Fruit fly (Drosophila melanogaster) whole organism, embryonic: ENCODE data around the gene Kaz-m1.
A peak's percentile ranks its signal among the peaks of the same experiment; 100 is the strongest.

Experiments
- CG10147 ChIP-seq: fragments of 200-800 bp; sonication (Bioruptor generic); optimal IDR thresholded peaks from 2 replicates; lab custom pipeline; 2019; ENCODE audit warnings: missing biosample characterization, mild to moderate bottlenecking, missing genetic modification characterization, moderate library complexity
- CG10209 ChIP-seq: fragments of 200-800 bp; sonication (Bioruptor generic); optimal IDR thresholded peaks from 3 replicates; lab custom pipeline; 2017; ENCODE audit warnings: missing biosample characterization, mild to moderate bottlenecking, missing genetic modification characterization, missing genetic modification reagents
- CG10366 ChIP-seq: fragments of 200-800 bp; sonication (Bioruptor generic); IDR thresholded peaks from 2 replicates; pipeline ENCODE4 v1.3.6; 2022; ENCODE audit warnings: missing biosample characterization, missing genetic modification characterization
- CG11247 ChIP-seq: fragments of 200-800 bp; sonication (Bioruptor generic); IDR thresholded peaks from 2 replicates; pipeline ENCODE4 v1.3.6; 2022; ENCODE audit warnings: missing biosample characterization, missing genetic modification characterization
- CG12219 ChIP-seq: fragments of 200-800 bp; sonication (Bioruptor generic); optimal IDR thresholded peaks from 3 replicates; lab custom pipeline; 2018; ENCODE audit warnings: missing biosample characterization, mild to moderate bottlenecking, missing genetic modification characterization
- CG12942 ChIP-seq: fragments of 200-800 bp; sonication (Bioruptor generic); optimal IDR thresholded peaks from 3 replicates; lab custom pipeline; 2016; ENCODE audit warnings: missing biosample characterization, missing genetic modification characterization
- CG14014 ChIP-seq: fragments of 200-800 bp; sonication (Bioruptor generic); IDR thresholded peaks from 2 replicates; pipeline ENCODE4 v1.3.6; 2022; ENCODE audit warnings: missing biosample characterization, missing genetic modification characterization
- CG15269 ChIP-seq: fragments of 200-800 bp; sonication (Bioruptor generic); optimal IDR thresholded peaks from 2 replicates; lab custom pipeline; 2018; ENCODE audit warnings: missing biosample characterization, mild to moderate bottlenecking, missing genetic modification characterization, moderate library complexity
- CG15514 ChIP-seq: fragments of 200-800 bp; sonication (Bioruptor generic); optimal IDR thresholded peaks from 3 replicates; lab custom pipeline; 2017; ENCODE audit warnings: missing biosample characterization, missing genetic modification characterization, mild to moderate bottlenecking, moderate library complexity, missing genetic modification reagents
- CG17385 ChIP-seq: fragments of 200-800 bp; sonication (Bioruptor generic); optimal IDR thresholded peaks from 3 replicates; lab custom pipeline; 2018; ENCODE audit warnings: missing biosample characterization, mild to moderate bottlenecking, missing genetic modification characterization
- CG1792 ChIP-seq: fragments of 200-800 bp; sonication (Bioruptor generic); optimal IDR thresholded peaks from 2 replicates; lab custom pipeline; 2016; ENCODE audit warnings: missing biosample characterization, missing genetic modification characterization
- CG31224 ChIP-seq: fragments of 200-800 bp; sonication (Bioruptor generic); IDR thresholded peaks from 2 replicates; pipeline ENCODE4 v1.3.6; 2022; ENCODE audit warnings: missing biosample characterization, missing genetic modification characterization
- CG3281 ChIP-seq: fragments of 200-800 bp; sonication (Bioruptor generic); optimal IDR thresholded peaks from 3 replicates; lab custom pipeline; 2017; ENCODE audit warnings: missing biosample characterization, mild to moderate bottlenecking, missing genetic modification characterization
- CG3847 ChIP-seq: fragments of 200-800 bp; sonication (Bioruptor generic); IDR thresholded peaks from 2 replicates; pipeline ENCODE4 v1.3.6; 2022; ENCODE audit warnings: missing biosample characterization, missing genetic modification characterization
- CG6175 ChIP-seq: fragments of 200-800 bp; sonication (Bioruptor generic); IDR thresholded peaks from 3 replicates; pipeline ENCODE4 v1.3.6; 2022; ENCODE audit warnings: missing biosample characterization, missing genetic modification characterization
- CG6272 ChIP-seq: fragments of 200-800 bp; sonication (Bioruptor generic); IDR thresholded peaks from 2 replicates; pipeline ENCODE4 v1.3.6; 2022; ENCODE audit warnings: missing biosample characterization, missing genetic modification characterization
- CG6813 ChIP-seq: fragments of 200-800 bp; sonication (Bioruptor generic); optimal IDR thresholded peaks from 2 replicates; lab custom pipeline; 2017; ENCODE audit warnings: missing biosample characterization, missing genetic modification characterization, mild to moderate bottlenecking, moderate library complexity, missing genetic modification reagents
- CG7372 ChIP-seq: fragments of 200-800 bp; sonication (Bioruptor generic); IDR thresholded peaks from 2 replicates; pipeline ENCODE4 v1.3.6; 2022; ENCODE audit warnings: missing biosample characterization, missing genetic modification characterization
- CG7556 ChIP-seq: fragments of 200-800 bp; sonication (Bioruptor generic); optimal IDR thresholded peaks from 2 replicates; lab custom pipeline; 2017; ENCODE audit warnings: missing biosample characterization, mild to moderate bottlenecking, missing genetic modification characterization
- CG8290 ChIP-seq, 3 experiments: fragments of 200-800 bp; sonication (Bioruptor generic); optimal IDR thresholded peaks; 2 replicates each; lab custom pipeline; 2016 to 2019; ENCODE audit warnings: missing biosample characterization in 3 of 3, missing genetic modification characterization in 3 of 3, mild to moderate bottlenecking in 2 of 3, moderate library complexity in 1 of 3
- CG8359 ChIP-seq: fragments of 200-800 bp; sonication (Bioruptor generic); optimal IDR thresholded peaks from 2 replicates; lab custom pipeline; 2017; ENCODE audit warnings: missing biosample characterization, mild to moderate bottlenecking, missing genetic modification characterization, borderline replicate concordance
- CG9727 ChIP-seq: fragments of 200-800 bp; sonication (Bioruptor generic); optimal IDR thresholded peaks from 3 replicates; lab custom pipeline; 2017; ENCODE audit warnings: missing biosample characterization, mild to moderate bottlenecking, missing genetic modification characterization
- Dbx ChIP-seq: fragments of 200-800 bp; sonication (Bioruptor generic); IDR thresholded peaks from 3 replicates; pipeline ENCODE4 v1.3.6; 2022; ENCODE audit warnings: missing biosample characterization, missing genetic modification characterization
- Ets65A ChIP-seq: fragments of 200-800 bp; sonication (Bioruptor generic); peaks from one replicate; lab custom pipeline; 2016; ENCODE audit warnings: missing biosample characterization, missing genetic modification characterization
- Fer3 ChIP-seq: fragments of 200-800 bp; sonication (Bioruptor generic); optimal IDR thresholded peaks from 2 replicates; lab custom pipeline; 2018; ENCODE audit warnings: missing biosample characterization, mild to moderate bottlenecking, missing genetic modification characterization, moderate library complexity
- HHEX ChIP-seq: fragments of 200-800 bp; sonication (Bioruptor generic); optimal IDR thresholded peaks from 3 replicates; lab custom pipeline; 2017; ENCODE audit warnings: missing biosample characterization, mild to moderate bottlenecking, missing genetic modification characterization, missing genetic modification reagents
- Hand ChIP-seq: fragments of 200-800 bp; sonication (Bioruptor generic); optimal IDR thresholded peaks from 2 replicates; lab custom pipeline; 2017; ENCODE audit warnings: mild to moderate bottlenecking, missing biosample characterization, missing genetic modification reagents, missing genetic modification characterization
- Hmr ChIP-seq: fragments of 200-800 bp; sonication (Bioruptor generic); optimal IDR thresholded peaks from 3 replicates; lab custom pipeline; 2017; ENCODE audit warnings: mild to moderate bottlenecking, missing biosample characterization, missing genetic modification reagents, missing genetic modification characterization
- Jarid2 ChIP-seq: fragments of 200-800 bp; sonication (Bioruptor generic); optimal IDR thresholded peaks from 3 replicates; lab custom pipeline; 2017; ENCODE audit warnings: mild to moderate bottlenecking, missing biosample characterization, missing genetic modification reagents, missing genetic modification characterization
- Meics ChIP-seq: fragments of 200-800 bp; sonication (Bioruptor generic); optimal IDR thresholded peaks from 2 replicates; lab custom pipeline; 2017; ENCODE audit warnings: missing biosample characterization, mild to moderate bottlenecking, missing genetic modification characterization
- Optix ChIP-seq: fragments of 200-800 bp; sonication (Bioruptor generic); IDR thresholded peaks from 3 replicates; pipeline ENCODE4 v1.3.6; 2022; ENCODE audit warnings: missing biosample characterization, missing genetic modification characterization
- PHDP ChIP-seq: fragments of 200-800 bp; sonication (Bioruptor generic); optimal IDR thresholded peaks from 3 replicates; lab custom pipeline; 2018; ENCODE audit warnings: missing biosample characterization, mild to moderate bottlenecking, missing genetic modification characterization, moderate library complexity
- Pdp1 ChIP-seq, 2 experiments: fragments of 200-800 bp; sonication (Bioruptor generic); optimal IDR thresholded peaks; 3 replicates each; lab custom pipeline; 2016; ENCODE audit warnings: missing biosample characterization in 2 of 2, missing genetic modification characterization in 2 of 2, mild to moderate bottlenecking in 1 of 2, moderate library complexity in 1 of 2
- Ptx1 ChIP-seq: fragments of 200-800 bp; sonication (Bioruptor generic); IDR thresholded peaks from 2 replicates; pipeline ENCODE4 v1.3.6; 2022; ENCODE audit warnings: missing biosample characterization, missing genetic modification characterization
- Rfx ChIP-seq: fragments of 200-800 bp; sonication (Bioruptor generic); IDR thresholded peaks from 2 replicates; pipeline ENCODE4 v1.3.6; 2022; ENCODE audit warnings: missing biosample characterization, missing genetic modification characterization
- Rx ChIP-seq: fragments of 200-800 bp; sonication (Bioruptor generic); IDR thresholded peaks from 2 replicates; pipeline ENCODE4 v1.3.6; 2022; ENCODE audit warnings: missing biosample characterization, missing genetic modification characterization
- Sox102F ChIP-seq: fragments of 200-800 bp; sonication (Bioruptor generic); optimal IDR thresholded peaks from 2 replicates; lab custom pipeline; 2018; ENCODE audit warnings: missing biosample characterization, mild to moderate bottlenecking, missing genetic modification characterization, moderate library complexity
- Xbp1 ChIP-seq: fragments of 200-800 bp; sonication (Bioruptor generic); optimal IDR thresholded peaks from 3 replicates; lab custom pipeline; 2016; ENCODE audit warnings: missing biosample characterization, mild to moderate bottlenecking, missing genetic modification characterization
- bcd ChIP-seq: fragments of 200-800 bp; sonication (Bioruptor generic); optimal IDR thresholded peaks from 2 replicates; lab custom pipeline; 2017; ENCODE audit warnings: missing biosample characterization, mild to moderate bottlenecking, missing genetic modification characterization
- cad ChIP-seq: fragments of >200 bp; optimal IDR thresholded peaks from 2 replicates; lab custom pipeline; 2017; ENCODE audit warnings: missing biosample characterization, missing genetic modification characterization
- caup ChIP-seq: fragments of 200-800 bp; sonication (Bioruptor generic); optimal IDR thresholded peaks from 3 replicates; lab custom pipeline; 2017; ENCODE audit warnings: missing biosample characterization, mild to moderate bottlenecking, missing genetic modification characterization, moderate library complexity; ENCODE audit not compliant: severe bottlenecking
- croc ChIP-seq: fragments of 200-800 bp; sonication (Bioruptor generic); conservative IDR thresholded peaks from 3 replicates; pipeline ENCODE4 v1.3.6; 2022; ENCODE audit warnings: missing biosample characterization, missing genetic modification characterization
- dpn ChIP-seq, 2 experiments: fragments of 200-800 bp; sonication (Bioruptor generic); optimal IDR thresholded peaks; 3 replicates each; lab custom pipeline; 2016; ENCODE audit warnings: missing biosample characterization in 2 of 2, missing genetic modification characterization in 2 of 2
- ranshi ChIP-seq: fragments of 200-800 bp; sonication (Bioruptor generic); IDR thresholded peaks from 2 replicates; pipeline ENCODE4 v1.3.6; 2022; ENCODE audit warnings: missing biosample characterization, missing genetic modification characterization
- schlank ChIP-seq: fragments of 200-800 bp; sonication (Bioruptor generic); optimal IDR thresholded peaks from 2 replicates; lab custom pipeline; 2018; ENCODE audit warnings: missing biosample characterization, mild to moderate bottlenecking, missing genetic modification characterization
- sens ChIP-seq: fragments of 200-800 bp; sonication (Bioruptor generic); peaks from one replicate; lab custom pipeline; 2016; ENCODE audit warnings: missing biosample characterization, missing genetic modification characterization
- slbo ChIP-seq: fragments of 200-800 bp; sonication (Bioruptor generic); IDR thresholded peaks from 2 replicates; pipeline ENCODE4 v1.3.6; 2022; ENCODE audit warnings: missing biosample characterization, missing genetic modification characterization
- tio ChIP-seq: fragments of 200-800 bp; sonication (Bioruptor generic); optimal IDR thresholded peaks from 2 replicates; lab custom pipeline; 2017; ENCODE audit warnings: missing biosample characterization, missing genetic modification characterization, inconsistent platforms
- tna ChIP-seq: fragments of 200-800 bp; sonication (Bioruptor generic); IDR thresholded peaks from 2 replicates; pipeline ENCODE4 v1.3.6; 2022; ENCODE audit warnings: missing biosample characterization, missing genetic modification characterization; ENCODE audit not compliant: partially characterized antibody
- unpg ChIP-seq: fragments of 200-800 bp; sonication (Bioruptor generic); optimal IDR thresholded peaks from 3 replicates; lab custom pipeline; 2018; ENCODE audit warnings: missing biosample characterization, mild to moderate bottlenecking, missing genetic modification characterization, moderate library complexity

The Kaz-m1 gene

DNA sequence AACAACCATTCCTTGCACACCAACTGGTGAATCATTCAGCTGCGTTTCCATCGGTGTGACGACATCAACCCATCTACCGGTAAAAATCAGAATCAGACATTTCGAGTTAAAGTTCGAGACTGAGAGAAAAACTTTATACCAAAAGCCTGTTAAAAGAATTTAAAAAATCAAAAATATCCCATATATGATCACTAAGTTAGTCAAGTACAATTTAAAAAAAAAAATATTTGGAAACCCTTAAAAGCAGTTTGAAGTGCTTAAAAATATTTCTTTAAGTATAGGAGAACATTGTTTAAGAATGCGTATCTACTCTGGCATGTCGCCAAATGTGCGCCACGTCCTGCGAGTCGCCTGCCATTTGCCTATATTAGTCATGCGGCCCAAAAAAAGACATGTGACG is 46.0 kb upstream of the Kaz-m1 start (continued):
- peak; percentile 34 for TF ChIP-seq CG6813 (GFP tag; lab: Kevin White, UChicago)
- TF ChIP-seq Rfx (GFP tag; lab: Robert Waterston, UW), result peak; percentile 67
- no peak for TF ChIP-seq Pdp1 (GFP tag; optimal IDR thresholded peaks at IDR 0.05; lab: Kevin White, UChicago)
- no peak for TF ChIP-seq CG8359 (GFP tag; lab: Kevin White, UChicago)
- peak; percentile 74 for TF ChIP-seq Hmr (GFP tag; lab: Kevin White, UChicago)
- peak; percentile 73 for TF ChIP-seq slbo (GFP tag; lab: Robert Waterston, UW)
- peak; percentile 22 for TF ChIP-seq CG10147 (GFP tag; lab: Kevin White, UChicago)
- peak; percentile 46 for TF ChIP-seq Ets65A
- TF ChIP-seq CG6272 (GFP tag; lab: Robert Waterston, UW), result no peak
- TF ChIP-seq CG12219 (GFP tag; lab: Kevin White, UChicago), result no peak
- TF ChIP-seq caup (GFP tag; lab: Kevin White, UChicago), result peak; percentile 49
- 0 out of 2 replicates have a peak, but pooled peaks have one; percentile 20 for TF ChIP-seq CG11247 (GFP tag; lab: Robert Waterston, UW)
- TF ChIP-seq HHEX, result peak; percentile 12
- no peak for TF ChIP-seq CG1792 (GFP tag; lab: Kevin White, UChicago)
- TF ChIP-seq PHDP (tag; lab: Kevin White, UChicago), result no peak
- no peak for TF ChIP-seq unpg (GFP tag; lab: Kevin White, UChicago)
- no peak for TF ChIP-seq croc (GFP tag; lab: Robert Waterston, UW)
- peak; percentile 71 for TF ChIP-seq sens (GFP tag; lab: Kevin White, UChicago)
- TF ChIP-seq ranshi, result peak; percentile 35; the same call in 1 of the 2 replicates
- TF ChIP-seq CG10366 (GFP tag; lab: Robert Waterston, UW), result no peak; the same call in 1 of the 2 replicates
- TF ChIP-seq CG31224 (GFP tag; lab: Robert Waterston, UW), result peak; percentile 41; the same call in 1 of the 2 replicates
- no peak for TF ChIP-seq CG12942
- peak; percentile 46; the same call in 1 of the 3 replicates for TF ChIP-seq Dbx
- no peak for TF ChIP-seq CG6175 (GFP tag; lab: Robert Waterston, UW)
- TF ChIP-seq CG15514, result peak; percentile 35
- no peak for TF ChIP-seq Rx (GFP tag; lab: Robert Waterston, UW)
- peak; percentile 7 for TF ChIP-seq CG10209 (GFP tag; lab: Kevin White, UChicago)
- TF ChIP-seq CG7556, result peak; percentile 58
- peak; percentile 26 for TF ChIP-seq bcd
- no peak for TF ChIP-seq Jarid2
- TF ChIP-seq CG8290 (GFP tag; optimal IDR thresholded peaks at IDR 0.05; lab: Kevin White, UChicago), result no peak
- no peak for TF ChIP-seq CG8290 (tag; optimal IDR thresholded peaks at IDR 0.05; lab: Kevin White, UChicago)
- peak; percentile 40 for TF ChIP-seq CG9727 (GFP tag; lab: Kevin White, UChicago)
- TF ChIP-seq CG15269 (tag; lab: Kevin White, UChicago), result peak; percentile 45
- peak; percentile 44 for TF ChIP-seq Hand (GFP tag; lab: Kevin White, UChicago)
- TF ChIP-seq tna (GFP tag; lab: Robert Waterston, UW), result no peak
- no peak for TF ChIP-seq tio
- no peak for TF ChIP-seq Optix (GFP tag; lab: Robert Waterston, UW)
- peak; percentile 45 for TF ChIP-seq Ptx1 (GFP tag; lab: Robert Waterston, UW)
- TF ChIP-seq CG3847 (GFP tag; lab: Robert Waterston, UW), result peak; percentile 42
- TF ChIP-seq Sox102F (GFP tag; lab: Kevin White, UChicago), result peak; percentile 35
- peak; percentile 62 for TF ChIP-seq Meics (GFP tag; lab: Kevin White, UChicago)
- TF ChIP-seq schlank (tag; lab: Kevin White, UChicago), result no peak
- TF ChIP-seq CG3281 (GFP tag; lab: Kevin White, UChicago), result peak; percentile 43
- TF ChIP-seq CG17385 (GFP tag; lab: Kevin White, UChicago), result no peak
- peak; percentile 4 for TF ChIP-seq Xbp1 (GFP tag; lab: Kevin White, UChicago)
- TF ChIP-seq cad (GFP tag; lab: Kevin White, UChicago), result no peak
- TF ChIP-seq Fer3, result peak; percentile 46
- TF ChIP-seq dpn (GFP tag; optimal IDR thresholded peaks at IDR 0.05; lab: Kevin White, UChicago), result peak in 1 of 2 experiments; percentile 7
- peak; percentile 69; the same call in 1 of the 2 replicates for TF ChIP-seq CG14014 (GFP tag; lab: Robert Waterston, UW)
- peak; percentile 31; the same call in 1 of the 2 replicates for TF ChIP-seq CG7372 (GFP tag; lab: Robert Waterston, UW)
